Fruit fly (Drosophila melanogaster) whole organism, adult: ENCODE results near the gene CG5180.

Experiments used
- CG11617 ChIP-seq: fragments of 200-800 bp; sonication (Bioruptor generic); optimal IDR thresholded peaks from 2 replicates; lab custom pipeline; 2017; ENCODE audit warnings: mild to moderate bottlenecking, missing biosample characterization, missing genetic modification reagents, missing genetic modification characterization
- CG33017 ChIP-seq: fragments of 200-800 bp; sonication (Bioruptor generic); optimal IDR thresholded peaks from 2 replicates; lab custom pipeline; 2018; ENCODE audit warnings: missing biosample characterization, mild to moderate bottlenecking, missing genetic modification characterization, moderate library complexity
- CG5204 ChIP-seq: fragments of 200-800 bp; sonication (Bioruptor generic); optimal IDR thresholded peaks from 2 replicates; lab custom pipeline; 2016; ENCODE audit warnings: missing biosample characterization, missing genetic modification characterization
- CG7101 ChIP-seq: fragments of 200-800 bp; sonication (Bioruptor generic); optimal IDR thresholded peaks from 2 replicates; lab custom pipeline; 2018; ENCODE audit warnings: missing biosample characterization, mild to moderate bottlenecking, missing genetic modification characterization, moderate library complexity
- Clk ChIP-seq: fragments of 200-800 bp; sonication (Bioruptor generic); optimal IDR thresholded peaks from 2 replicates; lab custom pipeline; 2017; ENCODE audit warnings: missing biosample characterization, missing genetic modification characterization
- Hr96 ChIP-seq: fragments of 200-800 bp; sonication (Bioruptor generic); optimal IDR thresholded peaks from 2 replicates; lab custom pipeline; 2016; ENCODE audit warnings: missing biosample characterization, missing genetic modification characterization
- cnc ChIP-seq, 2 experiments: fragments of >200 bp; optimal IDR thresholded peaks; 2 replicates each; lab custom pipeline; 2017
- kay ChIP-seq: fragments of 200-800 bp; sonication (Bioruptor generic); peaks from one replicate; lab custom pipeline; 2016; ENCODE audit warnings: missing biosample characterization, missing genetic modification characterization, borderline replicate concordance
- pad ChIP-seq: fragments of 200-800 bp; sonication (Bioruptor generic); optimal IDR thresholded peaks from 3 replicates; lab custom pipeline; 2017; ENCODE audit warnings: missing biosample characterization, missing genetic modification characterization, mild to moderate bottlenecking, moderate library complexity, missing genetic modification reagents
- tj ChIP-seq: fragments of 200-800 bp; sonication (Bioruptor generic); optimal IDR thresholded peaks from 3 replicates; lab custom pipeline; 2017; ENCODE audit warnings: missing biosample characterization, mild to moderate bottlenecking, missing genetic modification characterization, moderate library complexity
- toe ChIP-seq: fragments of 200-800 bp; sonication (Bioruptor generic); optimal IDR thresholded peaks from 2 replicates; lab custom pipeline; 2016; ENCODE audit warnings: missing biosample characterization, missing genetic modification characterization

dm6 chr3R:20554300-20554699 is 3.4 kb upstream of the CG5180 start, which contains the start of gene att-ORFB:
- TF ChIP-seq pad (GFP tag; lab: Kevin White, UChicago) (no peak), CG7101 (tag; lab: Kevin White, UChicago) (no peak), Clk (GFP tag; lab: Kevin White, UChicago) (no peak), cnc (optimal IDR thresholded peaks at IDR 0.05; lab: Kevin White, UChicago) (no peak), CG11617 (GFP tag; lab: Kevin White, UChicago) (no peak), toe (GFP tag; lab: Kevin White, UChicago) (no peak), CG33017 (tag; lab: Kevin White, UChicago) (no peak), CG5204 (no peak), kay (GFP tag; lab: Kevin White, UChicago) (no peak), tj (GFP tag; lab: Kevin White, UChicago) (no peak), Hr96 (no peak)
